Worm (Caenorhabditis elegans): ENCODE data around the gene fbxa-47.

- TF ChIP-seq hlh-8 (tag; optimal IDR thresholded peaks at IDR 0.05) (no peak), dmd-4 (tag; optimal IDR thresholded peaks at IDR 0.05; ENCODE audit: borderline replicate concordance) (no peak)
Measured at ce11 chrIII:2253027-2253499, 20.8 kb upstream of the fbxa-47 start, which contains the start of gene fbxa-73.

Measured in whole organism, late embryonic.